Worm (Caenorhabditis elegans): ENCODE data around the gene F44E5.17.

The F44E5.17 gene

DNA sequence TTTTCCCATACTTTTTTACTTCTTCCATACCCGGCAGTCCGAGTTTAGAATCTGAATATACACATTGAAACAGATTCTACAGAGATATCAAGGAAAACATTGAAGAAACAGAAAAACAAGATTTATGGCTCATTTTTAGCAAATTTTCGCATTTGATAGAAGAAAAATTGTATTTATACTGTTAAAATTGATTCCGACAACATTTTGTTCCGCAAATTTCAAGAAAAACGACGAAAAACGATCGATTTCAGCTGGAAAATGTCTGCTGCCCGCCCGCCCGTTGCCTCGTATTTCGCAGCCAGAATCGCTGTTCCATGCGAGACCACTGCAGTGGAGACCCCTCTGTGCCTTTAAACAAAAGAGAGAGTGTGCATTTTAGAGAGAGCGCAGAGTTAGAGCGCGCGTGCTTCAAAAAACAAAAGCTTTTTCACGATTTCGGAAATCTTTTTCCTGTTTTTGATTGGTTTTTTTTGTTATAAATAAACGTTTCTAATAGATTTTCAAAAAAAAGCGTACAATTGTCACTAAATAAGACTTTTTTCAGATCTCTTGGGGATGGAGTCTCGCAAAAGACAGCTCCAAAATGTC is 29.6 kb upstream of the F44E5.17 start, which contains the start of the genes patr-1 and dna-2 (continued):
- TF ChIP-seq Y116A8C.19 (tag; optimal IDR thresholded peaks at IDR 0.05; ENCODE audit: borderline replicate concordance), result no peak
- TF ChIP-seq lin-39 (tag; optimal IDR thresholded peaks at IDR 0.05), result no peak
- no peak for TF ChIP-seq nhr-90 (tag; optimal IDR thresholded peaks at IDR 0.05; ENCODE audit: poor library complexity)
- TF ChIP-seq lin-15B (tag; optimal IDR thresholded peaks at IDR 0.05), result peak; percentile 31
- TF ChIP-seq pag-3 (tag; optimal IDR thresholded peaks at IDR 0.05; ENCODE audit: borderline replicate concordance, insufficient read depth), result no peak
- TF ChIP-seq unc-98 (GFP tag; IDR thresholded peaks at IDR 0.05), result no peak
- TF ChIP-seq xbp-1 (tag; optimal IDR thresholded peaks at IDR 0.05), result peak; percentile 41
- TF ChIP-seq ces-1 (GFP tag; optimal IDR thresholded peaks at IDR 0.05), result no peak
- TF ChIP-seq nhr-85 (tag), result peak; percentile 52
- TF ChIP-seq ceh-63 (GFP tag; optimal IDR thresholded peaks at IDR 0.05), result no peak
- no peak for TF ChIP-seq aha-1 (tag; optimal IDR thresholded peaks at IDR 0.05)
- peak; percentile 52 for TF ChIP-seq blmp-1 (tag; optimal IDR thresholded peaks at IDR 0.05)
- no peak for TF ChIP-seq unc-62 (GFP tag; optimal IDR thresholded peaks at IDR 0.05)
- TF ChIP-seq nhr-47 (tag; optimal IDR thresholded peaks at IDR 0.05), result no peak
- peak; percentile 21 for TF ChIP-seq fkh-8 (tag; optimal IDR thresholded peaks at IDR 0.05)
- no peak for TF ChIP-seq egl-27 (tag; optimal IDR thresholded peaks at IDR 0.05)
- no peak for TF ChIP-seq ceh-88 (GFP tag; IDR thresholded peaks at IDR 0.05)
- peak; percentile 81 to 93 for TF ChIP-seq efl-1 (optimal IDR thresholded peaks at IDR 0.05)
- peak; percentile 92 to 99 for TF ChIP-seq efl-1 (GFP tag; optimal IDR thresholded peaks at IDR 0.05 in 1 of 2)
- peak; percentile 36 for TF ChIP-seq swsn-7 (tag; optimal IDR thresholded peaks at IDR 0.05)
- TF ChIP-seq nhr-237 (tag; optimal IDR thresholded peaks at IDR 0.05), result no peak
- TF ChIP-seq ets-5 (GFP tag; IDR thresholded peaks at IDR 0.05), result no peak
- TF ChIP-seq nhr-12 (tag; optimal IDR thresholded peaks at IDR 0.05), result no peak
- peak; percentile 36; the same call in 1 of the 2 replicates for TF ChIP-seq grh-1 (GFP tag; IDR thresholded peaks at IDR 0.05)
- TF ChIP-seq nhr-20 (tag; optimal IDR thresholded peaks at IDR 0.05), result peak; percentile 42
- no peak for TF ChIP-seq ama-1 (optimal IDR thresholded peaks at IDR 0.05)
- no peak for TF ChIP-seq C34B4.2 (tag; optimal IDR thresholded peaks at IDR 0.05)
- peak; percentile 67 for TF ChIP-seq isw-1 (GFP tag; IDR thresholded peaks at IDR 0.05)
- TF ChIP-seq sup-37 (GFP tag; optimal IDR thresholded peaks at IDR 0.05), result no peak
- TF ChIP-seq nhr-71 (tag; optimal IDR thresholded peaks at IDR 0.05), result no peak
- peak; percentile 16 for TF ChIP-seq snpc-4 (tag; optimal IDR thresholded peaks at IDR 0.05)
- no peak for TF ChIP-seq fkh-4 (tag; optimal IDR thresholded peaks at IDR 0.05; ENCODE audit: borderline replicate concordance)

DNA sequence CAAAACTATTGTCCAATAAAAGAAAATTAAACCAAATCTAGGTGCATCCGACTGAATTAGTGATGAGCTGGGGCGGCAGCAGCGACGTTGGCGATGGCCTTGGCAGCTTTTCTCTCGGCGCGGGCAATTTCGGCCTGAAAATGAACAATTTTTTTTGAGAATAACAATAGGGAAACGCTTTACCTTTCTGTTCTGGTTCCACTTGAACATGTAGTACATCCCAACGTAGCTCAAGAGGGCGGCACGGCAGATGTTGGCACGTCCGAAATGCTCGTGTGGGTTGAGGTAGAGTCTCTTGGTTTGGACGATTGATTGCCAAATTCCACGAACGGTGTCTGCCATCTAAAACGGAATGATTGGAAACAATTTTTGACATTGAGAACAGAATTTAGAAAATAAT is 25.8 kb upstream of the F44E5.17 start, which contains the start of gene F44E5.1:
TSS of gene F44E5.1 (minus strand) at position 342 of the 400 bp plus-strand sequence.
- TF ChIP-seq nhr-85 (tag), result peak; percentile 18
- no peak for TF ChIP-seq efl-1 (optimal IDR thresholded peaks at IDR 0.05)
- TF ChIP-seq efl-1 (GFP tag; optimal IDR thresholded peaks at IDR 0.05 in 1 of 2), result peak in 1 of 2 experiments; percentile 92
- TF ChIP-seq mab-9 (GFP tag; IDR thresholded peaks at IDR 0.05), result no peak

DNA sequence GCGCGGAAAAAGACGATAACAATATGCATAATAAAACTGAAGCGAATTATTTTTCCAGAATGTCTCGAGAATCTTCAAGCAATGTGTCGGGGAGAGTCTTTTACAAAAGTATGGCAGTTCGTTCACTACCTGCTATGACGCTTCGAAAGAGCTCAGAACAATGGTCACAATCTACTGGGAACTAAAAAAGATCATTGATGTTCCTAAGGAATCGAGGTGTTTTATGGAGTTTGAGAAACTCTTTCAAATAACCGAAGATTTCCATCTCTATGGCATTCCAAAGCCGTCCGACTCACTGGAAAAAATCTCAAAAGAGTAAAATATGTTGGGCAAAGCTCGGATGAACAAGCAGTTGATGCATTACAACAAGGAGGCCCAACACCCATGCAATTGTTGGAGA is 24.0 kb upstream of the F44E5.17 start, which contains the start of gene F44E5.15:
TSS of gene F44E5.15 (plus strand) at position 301 of the 400 bp plus-strand sequence.
- TF ChIP-seq efl-3 (GFP tag; optimal IDR thresholded peaks at IDR 0.05), result no peak
- TF ChIP-seq efl-1 (optimal IDR thresholded peaks at IDR 0.05), result no peak
- peak in 1 of 2 experiments; percentile 76 for TF ChIP-seq efl-1 (GFP tag; optimal IDR thresholded peaks at IDR 0.05 in 1 of 2)
- no peak for TF ChIP-seq nhr-77 (tag; optimal IDR thresholded peaks at IDR 0.05)
- no peak for TF ChIP-seq lin-35 (GFP tag; optimal IDR thresholded peaks at IDR 0.05)
- no peak for TF ChIP-seq mdl-1 (tag; optimal IDR thresholded peaks at IDR 0.05)

DNA sequence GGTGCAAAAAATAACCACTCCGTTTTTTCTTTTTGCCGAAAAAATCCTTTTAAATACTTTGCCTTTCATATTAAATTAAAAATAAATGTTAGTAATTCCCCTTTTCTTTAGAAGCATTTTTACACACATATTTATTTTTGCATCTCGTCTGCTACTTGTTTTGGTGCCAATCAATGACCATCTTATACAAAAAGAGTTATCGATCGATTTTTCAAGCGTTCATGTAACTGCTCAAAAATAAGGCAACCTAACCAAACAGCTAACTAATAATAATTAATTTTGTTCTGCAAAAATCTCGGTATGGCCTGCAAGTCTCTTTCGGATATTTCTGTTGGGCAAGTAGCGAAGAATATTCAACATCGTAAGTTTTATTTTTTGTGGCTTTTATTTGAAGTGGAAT is 18.1 kb upstream of the F44E5.17 start, which contains the start of gene F44E5.2:
TSS of gene F44E5.2 (plus strand) at position 301 of the 400 bp plus-strand sequence.
- TF ChIP-seq ztf-11 (tag; optimal IDR thresholded peaks at IDR 0.05) (no peak), nhr-84 (tag; optimal IDR thresholded peaks at IDR 0.05) (no peak), sup-37 (GFP tag; optimal IDR thresholded peaks at IDR 0.05) (no peak), vab-15 (tag; optimal IDR thresholded peaks at IDR 0.05) (no peak), efl-3 (GFP tag; optimal IDR thresholded peaks at IDR 0.05) (no peak)

Measured in whole organism, L1 larva.